Fruit fly (Drosophila melanogaster): ENCODE data around the gene CG5013.

Gene CG5013

DNA sequence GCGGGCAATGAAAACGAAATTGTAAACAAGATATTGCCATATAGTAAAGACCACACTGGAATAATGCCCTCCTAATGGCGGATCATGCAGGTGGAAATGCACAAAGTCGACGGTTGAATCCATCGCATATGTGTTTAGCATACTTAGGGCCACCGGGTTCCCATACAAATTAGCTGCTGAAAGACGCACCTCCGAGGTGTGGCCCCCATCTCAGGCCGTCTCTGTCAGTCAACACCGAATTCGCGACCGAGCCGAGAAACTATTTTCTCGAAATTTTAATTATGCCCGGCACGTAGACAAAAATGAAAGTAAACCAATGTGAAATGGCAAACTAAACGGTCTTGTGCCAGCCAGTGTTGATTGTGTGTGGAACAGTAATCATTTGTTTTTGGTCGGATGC is 28.8 kb downstream of the CG5013 start:
- TF ChIP-seq Pif1B (GFP tag; optimal IDR thresholded peaks at IDR 0.05) (no peak), CG34367 (tag; optimal IDR thresholded peaks at IDR 0.05) (no peak), fd96Ca (GFP tag; IDR thresholded peaks at IDR 0.05) (no peak), CG4496 (GFP tag; IDR thresholded peaks at IDR 0.05) (no peak), Pif1A (GFP tag; optimal IDR thresholded peaks at IDR 0.05) (no peak), Snoo (tag; optimal IDR thresholded peaks at IDR 0.05) (no peak), CG8159 (tag; optimal IDR thresholded peaks at IDR 0.05) (no peak)

DNA sequence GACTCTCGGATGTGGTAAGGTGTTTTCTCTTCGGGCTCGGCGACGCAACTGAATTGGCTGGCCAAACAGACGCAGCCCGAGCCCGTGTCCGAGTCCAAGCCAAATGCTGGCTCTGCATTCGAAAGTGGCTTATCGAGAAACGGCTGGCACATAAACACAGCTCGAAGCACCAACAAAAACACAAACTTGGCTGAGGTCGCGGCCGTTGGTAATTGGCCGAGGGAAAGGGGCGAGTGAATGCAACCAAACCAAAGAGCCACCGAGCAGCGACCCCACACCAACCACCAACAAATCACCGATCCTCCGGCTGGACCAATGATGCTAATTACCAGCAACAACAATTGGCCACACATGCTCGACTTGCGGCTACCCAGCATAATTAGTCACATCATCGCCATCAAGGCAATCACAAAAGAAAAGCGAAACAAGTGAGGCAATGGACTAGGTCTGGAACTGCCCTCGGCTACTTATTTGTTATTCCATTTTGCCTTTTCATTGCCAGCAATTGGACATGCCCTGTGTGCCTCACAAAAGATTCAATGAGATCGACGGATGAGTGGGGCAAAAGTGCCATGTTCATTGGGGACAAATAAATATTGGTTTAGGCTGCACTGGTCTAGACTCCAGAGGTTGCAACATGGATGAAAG is 31.6 kb downstream of the CG5013 start, which contains the start of gene CG32855:
Gene CG32855 (minus strand): TSS at position 51 of the 648 bp plus-strand sequence.
- TF ChIP-seq EcR (GFP tag; optimal IDR thresholded peaks at IDR 0.05) (peak; percentile 58), Pif1A (GFP tag; optimal IDR thresholded peaks at IDR 0.05) (no peak)

DNA sequence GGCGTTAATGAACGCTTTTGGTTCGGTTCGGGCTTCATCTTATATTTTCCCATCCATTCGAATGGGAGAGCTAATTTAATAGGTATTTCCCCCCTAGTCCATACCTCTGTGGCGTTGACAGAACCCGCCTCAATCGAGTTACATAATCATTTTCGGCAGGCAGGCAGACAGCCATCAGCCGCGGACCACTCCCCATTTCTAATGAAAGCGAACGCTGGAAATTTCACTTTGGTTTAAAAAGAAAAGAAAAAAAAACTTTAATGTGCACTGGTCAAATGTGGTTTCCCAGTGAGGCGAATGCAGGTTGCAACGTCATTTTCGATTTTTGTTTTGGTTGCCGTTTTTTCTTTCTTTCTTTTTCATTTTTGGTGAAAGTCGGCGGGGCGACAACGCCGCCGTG is 32.9 kb downstream of the CG5013 start:
- TF ChIP-seq CG8301 (tag; optimal IDR thresholded peaks at IDR 0.05) (no peak), gl (tag; optimal IDR thresholded peaks at IDR 0.05) (no peak), Snoo (tag; optimal IDR thresholded peaks at IDR 0.05) (peak; percentile 64), CG4496 (GFP tag; IDR thresholded peaks at IDR 0.05) (0 out of 3 replicates have a peak, but pooled peaks have one; percentile 13), CG9948 (tag; optimal IDR thresholded peaks at IDR 0.05) (no peak), CG10348 (GFP tag; IDR thresholded peaks at IDR 0.05) (no peak), CG34367 (tag; optimal IDR thresholded peaks at IDR 0.05) (no peak), Pif1A (GFP tag; optimal IDR thresholded peaks at IDR 0.05) (no peak), CG12605 (GFP tag; IDR thresholded peaks at IDR 0.05) (no peak), Ets98B (GFP tag; IDR thresholded peaks at IDR 0.05) (peak; percentile 12; the same call in 1 of the 2 replicates)

DNA sequence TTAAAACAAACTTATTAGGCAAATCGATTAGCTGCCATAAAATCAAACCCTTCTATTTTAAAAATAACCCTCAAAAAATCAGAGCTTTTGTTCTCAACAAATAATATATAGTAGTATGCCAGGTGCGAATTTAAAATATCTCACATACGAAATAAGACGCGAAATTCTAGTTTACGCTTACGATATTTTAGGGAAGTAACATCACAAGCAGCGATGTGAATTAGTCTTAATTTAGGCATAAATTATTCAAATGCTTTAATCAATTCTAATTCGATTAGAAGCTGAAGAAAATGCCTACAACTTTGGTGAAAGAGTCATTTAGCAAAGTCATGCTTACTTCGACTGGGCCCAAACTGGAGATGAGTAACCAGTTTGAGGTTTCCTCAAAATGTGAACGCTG is 34.1 kb downstream of the CG5013 start, which contains the start of gene sxe2:
Gene sxe2 (plus strand): TSS at position 301 of the 400 bp plus-strand sequence.
- no peak for TF ChIP-seq CG14655 (GFP tag; optimal IDR thresholded peaks at IDR 0.05)
- no peak for TF ChIP-seq CG13204 (GFP tag; optimal IDR thresholded peaks at IDR 0.05)
- no peak for TF ChIP-seq rn (GFP tag; IDR thresholded peaks at IDR 0.05)
- no peak for TF ChIP-seq Pif1A (GFP tag; optimal IDR thresholded peaks at IDR 0.05)
- TF ChIP-seq CG8301 (tag; optimal IDR thresholded peaks at IDR 0.05) = no peak
- no peak for TF ChIP-seq CG9948 (tag; optimal IDR thresholded peaks at IDR 0.05)
- no peak for TF ChIP-seq gl (tag; optimal IDR thresholded peaks at IDR 0.05)
- no peak for TF ChIP-seq Pif1B (GFP tag; optimal IDR thresholded peaks at IDR 0.05)
- no peak for TF ChIP-seq CG4496 (GFP tag; IDR thresholded peaks at IDR 0.05)
- TF ChIP-seq CG10348 (GFP tag; IDR thresholded peaks at IDR 0.05) = no peak
- no peak for TF ChIP-seq CG15710 (tag; optimal IDR thresholded peaks at IDR 0.05)
- TF ChIP-seq Ets98B (GFP tag; IDR thresholded peaks at IDR 0.05) = no peak
- TF ChIP-seq CG32121 (GFP tag; IDR thresholded peaks at IDR 0.05) = no peak
- TF ChIP-seq CG17806 (tag; optimal IDR thresholded peaks at IDR 0.05) = no peak
- no peak for TF ChIP-seq CG8159 (tag; optimal IDR thresholded peaks at IDR 0.05)

DNA sequence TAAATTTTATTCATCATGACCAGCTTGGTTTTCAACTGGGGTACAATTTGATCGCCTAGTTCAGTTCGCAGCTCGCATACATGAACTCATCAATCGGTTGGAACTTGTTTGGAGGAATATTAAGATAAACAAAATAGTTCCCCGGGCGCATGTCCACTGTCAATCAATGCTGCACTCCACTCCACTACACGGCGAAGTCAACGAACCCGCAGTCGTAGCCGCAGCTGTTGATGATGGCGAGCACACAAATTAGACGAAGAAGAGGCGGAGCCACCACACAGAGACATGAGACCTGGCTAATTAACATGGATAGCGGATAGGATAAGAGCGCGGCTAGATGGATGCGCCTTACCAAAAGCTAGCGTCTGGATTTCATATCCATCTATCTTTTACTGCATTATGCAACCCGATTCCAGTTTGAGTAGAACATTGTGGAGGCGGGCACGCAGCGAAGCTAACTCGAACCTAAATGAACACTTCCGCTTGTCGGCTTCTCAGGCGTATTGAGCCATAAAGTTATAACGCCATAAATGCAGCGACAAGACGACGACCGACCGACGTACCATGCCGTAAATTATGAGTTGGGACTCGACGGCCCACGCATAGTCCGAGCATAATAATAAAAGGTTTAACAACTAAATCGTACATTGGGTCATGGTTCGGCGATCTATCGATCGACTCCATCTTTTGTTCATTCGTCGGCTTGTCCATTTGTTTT is 42.6 kb downstream of the CG5013 start:
- TF ChIP-seq Ets98B (GFP tag; IDR thresholded peaks at IDR 0.05) = no peak
- no peak for TF ChIP-seq CG13204 (GFP tag; optimal IDR thresholded peaks at IDR 0.05)
- TF ChIP-seq EcR (GFP tag; optimal IDR thresholded peaks at IDR 0.05) = peak; percentile 29

DNA sequence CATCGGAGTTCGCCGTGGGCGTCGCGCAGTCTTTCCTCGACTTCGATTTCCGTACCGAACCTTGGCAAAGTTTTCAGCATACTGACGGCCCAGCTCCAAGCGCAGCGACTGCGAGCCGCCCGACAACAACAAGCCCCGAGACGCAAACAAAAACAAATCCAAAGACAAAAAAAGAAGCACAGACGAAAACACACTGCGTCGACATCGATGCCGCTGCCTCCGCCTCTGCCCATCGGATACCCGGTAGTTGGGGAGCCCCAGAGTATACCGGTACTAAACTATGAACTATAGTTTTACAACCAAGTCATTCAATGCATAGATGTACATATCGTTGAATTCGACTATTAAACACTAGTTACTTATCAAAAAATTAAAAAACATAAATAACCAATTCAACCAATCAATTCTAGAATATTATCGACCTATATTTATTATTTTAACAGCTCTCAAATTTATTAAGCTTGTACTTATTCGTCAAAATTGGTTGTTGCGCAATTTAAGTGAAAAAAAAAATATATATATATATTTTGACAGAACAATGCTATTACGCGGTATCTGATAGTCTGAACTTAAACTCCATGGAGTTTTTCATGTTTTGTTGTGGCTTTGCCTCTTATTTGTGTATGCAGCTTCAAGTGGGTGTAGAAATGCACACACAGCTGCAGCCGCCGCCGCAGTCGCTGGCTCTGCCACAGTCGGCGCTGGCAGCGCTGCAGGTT is 44.7 kb downstream of the CG5013 start:
- TF ChIP-seq CG12605 (GFP tag; IDR thresholded peaks at IDR 0.05) = peak; percentile 31; the same call in 1 of the 2 replicates
- TF ChIP-seq Snoo (tag; optimal IDR thresholded peaks at IDR 0.05) = peak; percentile 62
- no peak for TF ChIP-seq rn (GFP tag; IDR thresholded peaks at IDR 0.05)
- peak; percentile 72 for TF ChIP-seq D1 (tag; optimal IDR thresholded peaks at IDR 0.05)
- peak; percentile 78 for TF ChIP-seq CG15710 (tag; optimal IDR thresholded peaks at IDR 0.05)
- TF ChIP-seq CG9948 (tag; optimal IDR thresholded peaks at IDR 0.05) = peak; percentile 79
- peak; percentile 92 for TF ChIP-seq CG14655 (GFP tag; optimal IDR thresholded peaks at IDR 0.05)
- TF ChIP-seq CG32121 (GFP tag; IDR thresholded peaks at IDR 0.05) = peak; percentile 67
- TF ChIP-seq CG13204 (GFP tag; optimal IDR thresholded peaks at IDR 0.05) = peak; percentile 81
- peak; percentile 81 for TF ChIP-seq Pif1A (GFP tag; optimal IDR thresholded peaks at IDR 0.05)
- peak; percentile 65 for TF ChIP-seq CG10348 (GFP tag; IDR thresholded peaks at IDR 0.05)
- peak; percentile 87 for TF ChIP-seq CG8301 (tag; optimal IDR thresholded peaks at IDR 0.05)
- peak; percentile 68 for TF ChIP-seq CG17806 (tag; optimal IDR thresholded peaks at IDR 0.05)
- TF ChIP-seq CG34367 (tag; optimal IDR thresholded peaks at IDR 0.05) = peak; percentile 63
- peak; percentile 63 for TF ChIP-seq Pif1B (GFP tag; optimal IDR thresholded peaks at IDR 0.05)
- TF ChIP-seq CG4496 (GFP tag; IDR thresholded peaks at IDR 0.05) = peak; percentile 73; the same call in 2 of the 3 replicates
- TF ChIP-seq EcR (GFP tag; optimal IDR thresholded peaks at IDR 0.05) = peak; percentile 22
- TF ChIP-seq gl (tag; optimal IDR thresholded peaks at IDR 0.05) = peak; percentile 45
- TF ChIP-seq CG8159 (tag; optimal IDR thresholded peaks at IDR 0.05) = peak; percentile 85
- TF ChIP-seq fd96Ca (GFP tag; IDR thresholded peaks at IDR 0.05) = peak; percentile 84
- peak; percentile 76 for TF ChIP-seq Ets98B (GFP tag; IDR thresholded peaks at IDR 0.05)

Data from whole organism, pupa.